Fruit fly (Drosophila melanogaster): ENCODE data around the gene Tango14.

Gene Tango14

DNA sequence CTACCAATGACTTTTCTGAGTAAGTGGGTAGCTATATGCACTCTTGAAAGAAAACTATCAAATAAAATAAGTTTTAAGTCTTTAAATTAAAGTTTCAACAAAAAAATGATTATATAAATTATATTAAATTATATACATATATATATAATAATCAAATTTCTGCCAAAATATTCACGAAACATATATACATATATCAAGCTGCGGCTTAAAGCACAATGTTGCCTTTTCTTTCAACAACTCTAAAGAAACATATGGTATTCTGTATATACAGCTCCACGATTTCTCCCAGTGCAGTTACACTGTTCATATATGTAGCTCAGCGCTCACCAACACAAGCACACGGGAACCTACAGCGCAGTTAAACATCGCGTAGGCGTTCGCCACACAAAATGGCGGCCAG lies 23.0 kb upstream of the Tango14 start (continued):
- TF ChIP-seq Eip93F (GFP tag; optimal IDR thresholded peaks at IDR 0.05) (no peak), Eip78C (GFP tag) (peak; percentile 51), fkh (GFP tag; optimal IDR thresholded peaks at IDR 0.05) (no peak), CG3919 (GFP tag; optimal IDR thresholded peaks at IDR 0.05) (no peak), CG11294 (GFP tag; IDR thresholded peaks at IDR 0.05) (no peak), svp (GFP tag) (no peak), salr (GFP tag; optimal IDR thresholded peaks at IDR 0.05) (no peak), ss (GFP tag; optimal IDR thresholded peaks at IDR 0.05) (no peak), pdm3 (GFP tag; optimal IDR thresholded peaks at IDR 0.05) (no peak), vri (GFP tag; optimal IDR thresholded peaks at IDR 0.05) (no peak), Lpt (GFP tag; optimal IDR thresholded peaks at IDR 0.05) (no peak), cyc (GFP tag; optimal IDR thresholded peaks at IDR 0.05) (no peak), dsx (GFP tag; optimal IDR thresholded peaks at IDR 0.05; ENCODE audit: poor library complexity, severe bottlenecking) (no peak), achi (GFP tag; optimal IDR thresholded peaks at IDR 0.05) (peak; percentile 25), CG6163 (GFP tag; IDR thresholded peaks at IDR 0.05) (no peak), topi (GFP tag; optimal IDR thresholded peaks at IDR 0.05) (no peak), Sox15 (GFP tag; optimal IDR thresholded peaks at IDR 0.05) (no peak), CG3032 (tag; optimal IDR thresholded peaks at IDR 0.05) (no peak), Sox102F (GFP tag; optimal IDR thresholded peaks at IDR 0.05) (no peak), Ets21C (GFP tag; optimal IDR thresholded peaks at IDR 0.05) (no peak), net (GFP tag; optimal IDR thresholded peaks at IDR 0.05) (no peak), CG34406 (GFP tag; optimal IDR thresholded peaks at IDR 0.05) (no peak), CG31627 (GFP tag; optimal IDR thresholded peaks at IDR 0.05) (no peak), Eip75B (GFP tag; optimal IDR thresholded peaks at IDR 0.05) (no peak), OdsH (GFP tag; optimal IDR thresholded peaks at IDR 0.05) (peak; percentile 28)

DNA sequence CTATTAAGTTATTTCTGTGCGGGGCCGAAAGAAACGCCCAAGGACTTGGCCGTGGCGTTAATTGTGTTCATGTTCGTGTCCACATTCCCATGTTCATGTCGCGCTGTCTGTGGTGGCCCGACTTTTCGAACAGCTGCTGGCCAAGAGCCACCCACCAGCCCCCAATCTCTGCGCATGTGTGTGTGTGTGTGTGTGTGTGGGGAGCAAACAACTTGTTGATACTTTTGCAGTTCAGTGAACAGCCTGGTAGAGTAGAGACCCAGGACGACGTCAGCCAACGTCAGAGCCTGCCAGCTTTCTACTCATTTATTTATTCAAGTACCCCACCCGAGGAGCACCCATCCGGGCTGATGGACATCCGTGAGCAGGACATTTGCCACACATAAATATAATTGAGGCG lies 21.5 kb upstream of the Tango14 start:
- TF ChIP-seq CG6808 (GFP tag; optimal IDR thresholded peaks at IDR 0.05) (no peak), Met (GFP tag; optimal IDR thresholded peaks at IDR 0.05) (no peak), Gug (GFP tag; IDR thresholded peaks at IDR 0.05) (no peak), Hr39 (GFP tag; optimal IDR thresholded peaks at IDR 0.05) (no peak), Sox102F (GFP tag; optimal IDR thresholded peaks at IDR 0.05) (no peak), Hr4 (GFP tag; optimal IDR thresholded peaks at IDR 0.05) (no peak), CG6854 (GFP tag; optimal IDR thresholded peaks at IDR 0.05) (no peak), CG6792 (GFP tag; optimal IDR thresholded peaks at IDR 0.05) (no peak), topi (GFP tag; optimal IDR thresholded peaks at IDR 0.05) (no peak), Eip93F (GFP tag; optimal IDR thresholded peaks at IDR 0.05) (no peak), Blimp-1 (GFP tag; optimal IDR thresholded peaks at IDR 0.05) (no peak), OdsH (GFP tag; optimal IDR thresholded peaks at IDR 0.05) (no peak), pdm3 (GFP tag; optimal IDR thresholded peaks at IDR 0.05) (no peak), eg (GFP tag; IDR thresholded peaks at IDR 0.05) (no peak), Sox15 (GFP tag; optimal IDR thresholded peaks at IDR 0.05) (no peak), CG10669 (GFP tag; optimal IDR thresholded peaks at IDR 0.05) (no peak)

DNA sequence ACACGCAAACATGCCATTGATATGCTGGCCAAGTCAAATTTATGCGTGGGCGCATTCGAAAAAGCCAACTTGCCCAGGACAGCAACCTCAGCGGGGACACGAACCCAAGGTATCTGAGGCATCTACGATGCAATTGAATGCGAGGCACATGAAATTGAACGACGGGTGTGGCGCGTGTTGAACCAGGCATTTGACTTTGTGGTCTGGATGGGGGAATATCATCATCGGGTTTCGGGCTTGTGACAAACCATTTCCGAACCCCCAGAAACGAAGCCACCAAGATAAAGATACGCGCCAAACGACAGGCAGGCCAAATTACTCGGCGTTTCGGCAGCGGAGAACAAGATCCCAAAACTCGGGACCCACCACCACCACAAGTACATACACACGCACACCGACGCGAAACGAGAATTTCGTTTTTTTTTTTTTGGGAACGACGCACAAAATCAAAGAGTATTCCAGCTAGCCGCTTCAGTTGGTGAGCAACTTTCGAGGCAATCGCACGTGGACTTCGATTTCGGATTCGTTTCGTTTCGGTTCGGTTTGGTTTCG lies 15.7 kb upstream of the Tango14 start, which contains the start of gene MFS3:
MFS3 (plus strand) TSS at position 472 of the 552 bp plus-strand sequence.
- TF ChIP-seq acj6 (GFP tag; optimal IDR thresholded peaks at IDR 0.05) (no peak), CG11762 (GFP tag; optimal IDR thresholded peaks at IDR 0.05; ENCODE audit: insufficient read depth) (no peak), topi (GFP tag; optimal IDR thresholded peaks at IDR 0.05) (no peak), net (GFP tag; optimal IDR thresholded peaks at IDR 0.05) (peak; percentile 19), fd59A (GFP tag; optimal IDR thresholded peaks at IDR 0.05) (no peak), Met (GFP tag; optimal IDR thresholded peaks at IDR 0.05) (peak; percentile 28), fd85E (GFP tag; optimal IDR thresholded peaks at IDR 0.05) (peak; percentile 34), CG3032 (tag; optimal IDR thresholded peaks at IDR 0.05) (no peak), Eip75B (GFP tag; optimal IDR thresholded peaks at IDR 0.05) (peak; percentile 54), fkh (GFP tag; optimal IDR thresholded peaks at IDR 0.05) (no peak), OdsH (GFP tag; optimal IDR thresholded peaks at IDR 0.05) (no peak), salr (GFP tag; optimal IDR thresholded peaks at IDR 0.05) (no peak), eg (GFP tag; IDR thresholded peaks at IDR 0.05) (no peak), CG6854 (GFP tag; optimal IDR thresholded peaks at IDR 0.05) (peak; percentile 58), CG11902 (GFP tag; optimal IDR thresholded peaks at IDR 0.05) (no peak), CG7368 (GFP tag; optimal IDR thresholded peaks at IDR 0.05) (no peak), CG31627 (GFP tag; optimal IDR thresholded peaks at IDR 0.05) (no peak), CG9139 (GFP tag; optimal IDR thresholded peaks at IDR 0.05) (no peak), Sox14 (GFP tag; optimal IDR thresholded peaks at IDR 0.05) (no peak), Ets96B (tag; optimal IDR thresholded peaks at IDR 0.05) (no peak), CG8632 (GFP tag; optimal IDR thresholded peaks at IDR 0.05) (no peak), CG10631 (GFP tag; optimal IDR thresholded peaks at IDR 0.05) (no peak), pdm3 (GFP tag; optimal IDR thresholded peaks at IDR 0.05) (no peak), ss (GFP tag; optimal IDR thresholded peaks at IDR 0.05) (peak; percentile 2 to 52), CG6792 (GFP tag; optimal IDR thresholded peaks at IDR 0.05) (no peak), vri (GFP tag; optimal IDR thresholded peaks at IDR 0.05) (peak; percentile 48), dsx (GFP tag; optimal IDR thresholded peaks at IDR 0.05; ENCODE audit: poor library complexity, severe bottlenecking) (no peak), CG6163 (GFP tag; IDR thresholded peaks at IDR 0.05) (peak; percentile 23; the same call in 1 of the 3 replicates), Eip78C (GFP tag) (peak; percentile 62)
